Worm (Caenorhabditis elegans): Measurements from ENCODE around the gene T15B12.2.

ce11 chrIII:5344561-5344960, 42.9 kb upstream of the T15B12.2 start:
- TF ChIP-seq nhr-90 (tag; optimal IDR thresholded peaks at IDR 0.05; ENCODE audit: poor library complexity) = no peak
- no peak for TF ChIP-seq nhr-11 (tag; optimal IDR thresholded peaks at IDR 0.05)
- TF ChIP-seq nhr-12 (tag; optimal IDR thresholded peaks at IDR 0.05) = no peak
- TF ChIP-seq lsy-2 (tag; optimal IDR thresholded peaks at IDR 0.05) = no peak
- no peak for TF ChIP-seq zag-1 (tag; optimal IDR thresholded peaks at IDR 0.05)
- no peak for TF ChIP-seq nhr-237 (tag; optimal IDR thresholded peaks at IDR 0.05)
- TF ChIP-seq nhr-84 (tag; optimal IDR thresholded peaks at IDR 0.05) = no peak
- TF ChIP-seq unc-86 (tag; optimal IDR thresholded peaks at IDR 0.05) = no peak
- TF ChIP-seq elt-3 (tag; optimal IDR thresholded peaks at IDR 0.05) = no peak
- TF ChIP-seq mep-1 (tag; optimal IDR thresholded peaks at IDR 0.05) = no peak
- TF ChIP-seq ets-5 (GFP tag; IDR thresholded peaks at IDR 0.05) = no peak
